Fruit fly (Drosophila melanogaster): Measurements from ENCODE around the gene CG7567.

The CG7567 gene

dm6 chr3R:29618515-29619157, 30.7 kb upstream of the CG7567 start, which contains the start of gene CG1907 (continued):
- TF ChIP-seq fru (optimal IDR thresholded peaks at IDR 0.05) (no peak), bigmax (GFP tag; optimal IDR thresholded peaks at IDR 0.05) (peak; percentile 58), CG32767 (GFP tag; IDR thresholded peaks at IDR 0.05) (peak; percentile 99), bab2 (GFP tag; optimal IDR thresholded peaks at IDR 0.05) (peak; percentile 88), Doc2 (GFP tag; IDR thresholded peaks at IDR 0.05) (peak; percentile 93), jumu (GFP tag; optimal IDR thresholded peaks at IDR 0.05) (peak; percentile 77), CG6683 (GFP tag; optimal IDR thresholded peaks at IDR 0.05) (peak; percentile 97), CG10654 (GFP tag; optimal IDR thresholded peaks at IDR 0.05) (peak; percentile 98), CG33213 (GFP tag; optimal IDR thresholded peaks at IDR 0.05) (peak; percentile 85), Stat92E (GFP tag; optimal IDR thresholded peaks at IDR 0.05) (peak in 1 of 3 experiments; percentile 95), CG13287 (GFP tag; IDR thresholded peaks at IDR 0.05; ENCODE audit: partially characterized antibody) (peak; percentile 74), ewg (GFP tag; optimal IDR thresholded peaks at IDR 0.05) (peak; percentile 100), Sox102F (GFP tag; optimal IDR thresholded peaks at IDR 0.05) (peak; percentile 98), CG11085 (GFP tag; IDR thresholded peaks at IDR 0.05) (peak; percentile 98), Mrtf (GFP tag; IDR thresholded peaks at IDR 0.05) (peak; percentile 97), CTCF (GFP tag; optimal IDR thresholded peaks at IDR 0.05) (peak; percentile 74), knrl (GFP tag; IDR thresholded peaks at IDR 0.05; ENCODE audit: partially characterized antibody) (peak; percentile 42; the same call in 1 of the 3 replicates), CG8290 (GFP tag; optimal IDR thresholded peaks at IDR 0.05) (peak; percentile 97), CG8290 (tag; optimal IDR thresholded peaks at IDR 0.05) (peak; percentile 89 to 91), caup (GFP tag; optimal IDR thresholded peaks at IDR 0.05; ENCODE audit: severe bottlenecking) (peak; percentile 99), CG13296 (GFP tag; optimal IDR thresholded peaks at IDR 0.05) (peak; percentile 98), sqz (GFP tag; optimal IDR thresholded peaks at IDR 0.05) (peak; percentile 96), CG12391 (tag; optimal IDR thresholded peaks at IDR 0.05) (peak; percentile 99), Spps (tag; optimal IDR thresholded peaks at IDR 0.05) (peak; percentile 97), CG8089 (GFP tag; optimal IDR thresholded peaks at IDR 0.05) (peak; percentile 76), trh (GFP tag; optimal IDR thresholded peaks at IDR 0.05) (peak; percentile 92), trem (tag; optimal IDR thresholded peaks at IDR 0.05) (peak; percentile 96), CG11093 (GFP tag; IDR thresholded peaks at IDR 0.05) (peak; percentile 96), onecut (GFP tag; IDR thresholded peaks at IDR 0.05) (peak; percentile 95), BEAF-32 (GFP tag; optimal IDR thresholded peaks at IDR 0.05) (peak; percentile 33), twi (tag; optimal IDR thresholded peaks at IDR 0.05) (peak; percentile 97), CG16779 (GFP tag; IDR thresholded peaks at IDR 0.05) (peak; percentile 89), CG17361 (GFP tag; IDR thresholded peaks at IDR 0.05) (peak; percentile 99), wek (GFP tag; optimal IDR thresholded peaks at IDR 0.05) (peak; percentile 78), CG6254 (GFP tag; optimal IDR thresholded peaks at IDR 0.05) (peak; percentile 96), Ada2b (GFP tag; IDR thresholded peaks at IDR 0.05) (peak; percentile 98), CG15073 (GFP tag; optimal IDR thresholded peaks at IDR 0.05) (peak; percentile 79), Dek (tag; optimal IDR thresholded peaks at IDR 0.05) (peak; percentile 96), dmrt11E (tag; optimal IDR thresholded peaks at IDR 0.05) (peak; percentile 99), amos (GFP tag; IDR thresholded peaks at IDR 0.05; ENCODE audit: partially characterized antibody) (no peak), CG8478 (optimal IDR thresholded peaks at IDR 0.05) (no peak), CG13775 (GFP tag; optimal IDR thresholded peaks at IDR 0.05) (peak; percentile 98), CG6272 (GFP tag; IDR thresholded peaks at IDR 0.05) (peak; percentile 96), hth (optimal IDR thresholded peaks at IDR 0.05) (no peak), otp (GFP tag; IDR thresholded peaks at IDR 0.05) (peak; percentile 96), CG12104 (GFP tag; optimal IDR thresholded peaks at IDR 0.05) (peak; percentile 98), CG14710 (tag; optimal IDR thresholded peaks at IDR 0.05) (peak; percentile 98), tap (tag; optimal IDR thresholded peaks at IDR 0.05) (peak; percentile 98), salm (tag; optimal IDR thresholded peaks at IDR 0.05) (peak; percentile 96), CG12299 (tag; optimal IDR thresholded peaks at IDR 0.05) (peak; percentile 96), stwl (tag; optimal IDR thresholded peaks at IDR 0.05) (peak; percentile 96)
